Fruit fly (Drosophila melanogaster) whole organism, embryonic: ENCODE data around the gene CG14854.

Experiments used
- ATbp ChIP-seq: fragments of 200-800 bp; sonication (Bioruptor generic); optimal IDR thresholded peaks from 2 replicates; lab custom pipeline; 2017; ENCODE audit warnings: missing biosample characterization, mild to moderate bottlenecking, missing genetic modification characterization, missing genetic modification reagents
- Bgb ChIP-seq: fragments of 200-800 bp; sonication (Bioruptor generic); IDR thresholded peaks from 2 replicates; pipeline ENCODE4 v1.3.6; 2022; ENCODE audit warnings: missing biosample characterization, missing genetic modification characterization; ENCODE audit not compliant: partially characterized antibody
- CG10462 ChIP-seq: fragments of 200-800 bp; sonication (Bioruptor generic); optimal IDR thresholded peaks from 2 replicates; lab custom pipeline; 2016; ENCODE audit warnings: missing biosample characterization, missing genetic modification characterization
- CG10654 ChIP-seq: fragments of 200-800 bp; sonication (Bioruptor generic); optimal IDR thresholded peaks from 2 replicates; lab custom pipeline; 2016; ENCODE audit warnings: missing biosample characterization, missing genetic modification characterization
- CG12391 ChIP-seq: fragments of 200-800 bp; sonication (Bioruptor generic); optimal IDR thresholded peaks from 3 replicates; lab custom pipeline; 2018; ENCODE audit warnings: missing biosample characterization, mild to moderate bottlenecking, missing genetic modification characterization, moderate library complexity
- CG13424 ChIP-seq: fragments of 200-800 bp; sonication (Bioruptor generic); optimal IDR thresholded peaks from 2 replicates; lab custom pipeline; 2019; ENCODE audit warnings: missing biosample characterization, mild to moderate bottlenecking, missing genetic modification characterization, moderate library complexity
- CG15514 ChIP-seq: fragments of 200-800 bp; sonication (Bioruptor generic); optimal IDR thresholded peaks from 3 replicates; lab custom pipeline; 2017; ENCODE audit warnings: missing biosample characterization, missing genetic modification characterization, mild to moderate bottlenecking, moderate library complexity, missing genetic modification reagents
- CG1792 ChIP-seq: fragments of 200-800 bp; sonication (Bioruptor generic); optimal IDR thresholded peaks from 2 replicates; lab custom pipeline; 2016; ENCODE audit warnings: missing biosample characterization, missing genetic modification characterization
- CG18476 ChIP-seq: fragments of 200-800 bp; sonication (Bioruptor generic); optimal IDR thresholded peaks from 2 replicates; lab custom pipeline; 2016; ENCODE audit warnings: missing biosample characterization, mild to moderate bottlenecking, missing genetic modification characterization
- CG18764 ChIP-seq: fragments of 200-800 bp; sonication (Bioruptor generic); optimal IDR thresholded peaks from 3 replicates; lab custom pipeline; 2016; ENCODE audit warnings: missing biosample characterization, missing genetic modification characterization
- CG2120 ChIP-seq: fragments of 200-800 bp; sonication (Bioruptor generic); optimal IDR thresholded peaks from 3 replicates; lab custom pipeline; 2016; ENCODE audit warnings: missing biosample characterization, missing genetic modification characterization
- CG2202 ChIP-seq: fragments of 200-800 bp; sonication (Bioruptor generic); optimal IDR thresholded peaks from 2 replicates; lab custom pipeline; 2018; ENCODE audit warnings: missing biosample characterization, mild to moderate bottlenecking, missing genetic modification characterization
- CG2678 ChIP-seq: fragments of 200-800 bp; sonication (Bioruptor generic); optimal IDR thresholded peaks from 3 replicates; lab custom pipeline; 2019; ENCODE audit warnings: missing biosample characterization, mild to moderate bottlenecking, missing genetic modification characterization, moderate library complexity
- CG3407 ChIP-seq: fragments of 200-800 bp; sonication (Bioruptor generic); optimal IDR thresholded peaks from 2 replicates; lab custom pipeline; 2018; ENCODE audit warnings: missing biosample characterization, mild to moderate bottlenecking, missing genetic modification characterization
- CG34422 ChIP-seq: fragments of 200-800 bp; sonication (Bioruptor generic); IDR thresholded peaks from 3 replicates; pipeline ENCODE4 v1.3.6; 2022; ENCODE audit warnings: missing biosample characterization, missing genetic modification characterization
- CG3838 ChIP-seq: fragments of 200-800 bp; sonication (Bioruptor generic); optimal IDR thresholded peaks from 3 replicates; lab custom pipeline; 2016; ENCODE audit warnings: missing biosample characterization, missing genetic modification characterization
- CG6254 ChIP-seq: fragments of 200-800 bp; sonication (Bioruptor generic); optimal IDR thresholded peaks from 3 replicates; lab custom pipeline; 2017; ENCODE audit warnings: mild to moderate bottlenecking, missing biosample characterization, missing genetic modification reagents, missing genetic modification characterization
- CG6654 ChIP-seq: fragments of 200-800 bp; sonication (Bioruptor generic); optimal IDR thresholded peaks from 2 replicates; lab custom pipeline; 2017; ENCODE audit warnings: missing biosample characterization, mild to moderate bottlenecking, missing genetic modification characterization
- CG6683 ChIP-seq: fragments of 200-800 bp; sonication (Bioruptor generic); optimal IDR thresholded peaks from 2 replicates; lab custom pipeline; 2017; ENCODE audit warnings: missing biosample characterization, mild to moderate bottlenecking, missing genetic modification characterization, missing genetic modification reagents
- CG7786 ChIP-seq: fragments of 200-800 bp; sonication (Bioruptor generic); optimal IDR thresholded peaks from 2 replicates; lab custom pipeline; 2016; ENCODE audit warnings: missing biosample characterization, missing genetic modification characterization
- CG8388 ChIP-seq: fragments of 200-800 bp; sonication (Bioruptor generic); optimal IDR thresholded peaks from 2 replicates; lab custom pipeline; 2019; ENCODE audit warnings: missing biosample characterization, mild to moderate bottlenecking, missing genetic modification characterization, moderate library complexity
- CG8924 ChIP-seq: fragments of 200-800 bp; optimal IDR thresholded peaks from 3 replicates; lab custom pipeline; 2019; ENCODE audit warnings: missing biosample characterization, mild to moderate bottlenecking, missing genetic modification characterization, moderate library complexity
- CTCF ChIP-seq: fragments of 200-800 bp; sonication (Bioruptor generic); optimal IDR thresholded peaks from 2 replicates; lab custom pipeline; 2017; ENCODE audit warnings: missing biosample characterization, mild to moderate bottlenecking, missing genetic modification characterization, moderate library complexity
- CkIIα-i1 ChIP-seq: fragments of 200-800 bp; sonication (Bioruptor generic); IDR thresholded peaks from 2 replicates; pipeline ENCODE4 v1.3.6; 2022; ENCODE audit warnings: missing biosample characterization, missing genetic modification characterization
- Dfd ChIP-seq, 2 experiments: fragments of >200 bp; optimal IDR thresholded peaks; 2 replicates each; lab custom pipeline; 2017; ENCODE audit warnings: missing biosample characterization in 2 of 2, missing genetic modification characterization in 2 of 2
- Fer1 ChIP-seq: fragments of 200-800 bp; sonication (Bioruptor generic); optimal IDR thresholded peaks from 2 replicates; lab custom pipeline; 2017; ENCODE audit warnings: missing biosample characterization, mild to moderate bottlenecking, missing genetic modification characterization
- HLH3B ChIP-seq: fragments of 200-800 bp; sonication (Bioruptor generic); IDR thresholded peaks from 2 replicates; pipeline ENCODE4 v1.3.6; 2022; ENCODE audit warnings: missing biosample characterization, missing genetic modification characterization
- Hsf ChIP-seq: fragments of 200-800 bp; sonication (Bioruptor generic); optimal IDR thresholded peaks from 3 replicates; lab custom pipeline; 2016; ENCODE audit warnings: missing biosample characterization, missing genetic modification characterization
- Lhr ChIP-seq: fragments of 200-800 bp; sonication (Bioruptor generic); optimal IDR thresholded peaks from 3 replicates; lab custom pipeline; 2017; ENCODE audit warnings: mild to moderate bottlenecking, missing biosample characterization, missing genetic modification reagents, missing genetic modification characterization
- Lim3 ChIP-seq: fragments of 200-800 bp; sonication (Bioruptor generic); IDR thresholded peaks from 2 replicates; pipeline ENCODE4 v1.3.6; 2022; ENCODE audit warnings: missing biosample characterization, missing genetic modification characterization
- Max ChIP-seq: fragments of 200-800 bp; sonication (Bioruptor generic); optimal IDR thresholded peaks from 2 replicates; lab custom pipeline; 2016; ENCODE audit warnings: missing biosample characterization, mild to moderate bottlenecking, missing genetic modification characterization
- Side ChIP-seq: fragments of 200-800 bp; sonication (Bioruptor generic); optimal IDR thresholded peaks from 2 replicates; lab custom pipeline; 2016; ENCODE audit warnings: missing biosample characterization, missing genetic modification characterization
- Six4 ChIP-seq: fragments of 200-800 bp; sonication (Bioruptor generic); optimal IDR thresholded peaks from 2 replicates; lab custom pipeline; 2016; ENCODE audit warnings: missing biosample characterization, missing genetic modification characterization
- Stat92E ChIP-seq, 3 experiments: fragments of >200 bp in 2 of 3; fragments of 200-800 bp in 1 of 3; sonication (Bioruptor generic) in 1 of 3; optimal IDR thresholded peaks; 2 replicates each; lab custom pipeline; 2017 to 2019; ENCODE audit warnings: missing biosample characterization in 3 of 3, missing genetic modification characterization in 3 of 3, mild to moderate bottlenecking in 1 of 3, moderate library complexity in 1 of 3
- ato ChIP-seq: fragments of 200-800 bp; sonication (Bioruptor generic); IDR thresholded peaks from 2 replicates; pipeline ENCODE4 v1.3.6; 2022; ENCODE audit warnings: missing biosample characterization, missing genetic modification characterization; ENCODE audit not compliant: partially characterized antibody
- bsh ChIP-seq, 2 experiments: fragments of 200-800 bp; sonication (Bioruptor generic); optimal IDR thresholded peaks; 2 replicates each; lab custom pipeline; 2017 to 2018; ENCODE audit warnings: mild to moderate bottlenecking in 2 of 2, missing biosample characterization in 2 of 2, missing genetic modification characterization in 2 of 2, moderate library complexity in 1 of 2
- dati ChIP-seq: fragments of 200-800 bp; sonication (Bioruptor generic); IDR thresholded peaks from 2 replicates; pipeline ENCODE4 v1.3.6; 2022; ENCODE audit warnings: missing biosample characterization, missing genetic modification characterization
- dm ChIP-seq: fragments of 200-800 bp; sonication (Bioruptor generic); optimal IDR thresholded peaks from 3 replicates; lab custom pipeline; 2016; ENCODE audit warnings: missing biosample characterization, missing genetic modification characterization
- ftz-f1 ChIP-seq: fragments of 200-800 bp; sonication (Bioruptor generic); optimal IDR thresholded peaks from 2 replicates; lab custom pipeline; 2016; ENCODE audit warnings: missing biosample characterization, missing genetic modification characterization
- grn ChIP-seq: fragments of 200-800 bp; sonication (Bioruptor generic); optimal IDR thresholded peaks from 3 replicates; lab custom pipeline; 2017; ENCODE audit warnings: missing biosample characterization, missing genetic modification characterization
- h ChIP-seq: fragments of >200 bp; optimal IDR thresholded peaks from 2 replicates; lab custom pipeline; 2017
- lmd ChIP-seq: fragments of 200-800 bp; sonication (Bioruptor generic); IDR thresholded peaks from 2 replicates; pipeline ENCODE4 v1.3.6; 2022; ENCODE audit warnings: missing biosample characterization, missing genetic modification characterization
- pzg ChIP-seq: fragments of 200-800 bp; sonication (Bioruptor generic); optimal IDR thresholded peaks from 3 replicates; lab custom pipeline; 2018; ENCODE audit warnings: missing biosample characterization, mild to moderate bottlenecking, missing genetic modification characterization, moderate library complexity
- sens-2 ChIP-seq: fragments of 200-800 bp; sonication (Bioruptor generic); IDR thresholded peaks from 2 replicates; pipeline ENCODE4 v1.3.6; 2022; ENCODE audit warnings: missing biosample characterization, missing genetic modification characterization
- slou ChIP-seq: fragments of 200-800 bp; sonication (Bioruptor generic); optimal IDR thresholded peaks from 3 replicates; lab custom pipeline; 2016; ENCODE audit warnings: missing biosample characterization, missing genetic modification characterization
- twi ChIP-seq: fragments of 200-800 bp; optimal IDR thresholded peaks from 2 replicates; lab custom pipeline; 2019; ENCODE audit warnings: missing biosample characterization, mild to moderate bottlenecking, missing genetic modification characterization, moderate library complexity
- vnd ChIP-seq: fragments of 200-800 bp; sonication (Bioruptor generic); IDR thresholded peaks from 3 replicates; pipeline ENCODE4 v1.3.6; 2022; ENCODE audit warnings: missing biosample characterization, missing genetic modification characterization; ENCODE audit not compliant: partially characterized antibody
- wdn ChIP-seq: fragments of 200-800 bp; sonication (Bioruptor generic); IDR thresholded peaks from 2 replicates; pipeline ENCODE4 v1.3.6; 2022; ENCODE audit warnings: missing biosample characterization, missing genetic modification characterization
- zf30C ChIP-seq: fragments of 200-800 bp; sonication (Bioruptor generic); optimal IDR thresholded peaks from 3 replicates; lab custom pipeline; 2018; ENCODE audit warnings: missing biosample characterization, mild to moderate bottlenecking, missing genetic modification characterization

The CG14854 gene

dm6 chr3R:14511123-14511908, 48.5 kb downstream of the CG14854 start, which contains the start of the genes HtrA2 and mRpL11 (continued):
- TF ChIP-seq CG18476 (GFP tag; lab: Kevin White, UChicago): peak; percentile 19
- TF ChIP-seq slou (GFP tag; lab: Kevin White, UChicago): peak; percentile 57
- TF ChIP-seq CG12391 (tag; lab: Kevin White, UChicago): peak; percentile 77
- TF ChIP-seq CG10654 (GFP tag; lab: Kevin White, UChicago): peak; percentile 26
- TF ChIP-seq ato (GFP tag; lab: Robert Waterston, UW): 0 out of 2 replicates have a peak, but pooled peaks have one; percentile 12
- TF ChIP-seq CG6654: no peak
- TF ChIP-seq Fer1 (GFP tag; lab: Kevin White, UChicago): no peak
- no peak for TF ChIP-seq Lim3 (GFP tag; lab: Robert Waterston, UW)
- TF ChIP-seq h (lab: Kevin White, UChicago): no peak
- peak; percentile 23; the same call in 1 of the 2 replicates for TF ChIP-seq HLH3B (GFP tag; lab: Robert Waterston, UW)
- TF ChIP-seq grn (GFP tag; lab: Kevin White, UChicago): peak; percentile 18
- peak; percentile 63 for TF ChIP-seq dm
- TF ChIP-seq pzg (GFP tag; lab: Kevin White, UChicago): peak; percentile 89
- peak; percentile 37 for TF ChIP-seq CG8388 (GFP tag; lab: Kevin White, UChicago)
- TF ChIP-seq ftz-f1 (GFP tag; lab: Kevin White, UChicago): peak; percentile 67
- TF ChIP-seq vnd (GFP tag; lab: Robert Waterston, UW): 0 out of 3 replicates have a peak, but pooled peaks have one; percentile 35
- TF ChIP-seq CTCF (GFP tag; lab: Kevin White, UChicago): no peak
- TF ChIP-seq CG6254: no peak
- 0 out of 3 replicates have a peak, but pooled peaks have one; percentile 21 for TF ChIP-seq CG34422 (GFP tag; lab: Robert Waterston, UW)
- TF ChIP-seq sens-2 (GFP tag; lab: Robert Waterston, UW): no peak
- peak in 1 of 2 experiments; percentile 39 for TF ChIP-seq bsh (GFP tag; optimal IDR thresholded peaks at IDR 0.05; lab: Kevin White, UChicago)
- peak; percentile 35 for TF ChIP-seq CG10462 (GFP tag; lab: Kevin White, UChicago)
- TF ChIP-seq CG15514: peak; percentile 67
- TF ChIP-seq ATbp (GFP tag; lab: Kevin White, UChicago): no peak
- peak; percentile 76 for TF ChIP-seq CG13424 (tag; lab: Kevin White, UChicago)
- TF ChIP-seq dati (GFP tag; lab: Robert Waterston, UW): no peak
- peak; percentile 11 for TF ChIP-seq Lhr (GFP tag; lab: Kevin White, UChicago)
- no peak for TF ChIP-seq CG6683 (GFP tag; lab: Kevin White, UChicago)
- TF ChIP-seq Stat92E (GFP tag; optimal IDR thresholded peaks at IDR 0.05; lab: Kevin White, UChicago): no peak
- TF ChIP-seq CG3407 (GFP tag; lab: Kevin White, UChicago): peak; percentile 25
- TF ChIP-seq CG8924 (tag; lab: Kevin White, UChicago): peak; percentile 62
- TF ChIP-seq CG7786: peak; percentile 66
- peak; percentile 85 for TF ChIP-seq CG2120
- peak; percentile 58 for TF ChIP-seq Bgb (GFP tag; lab: Robert Waterston, UW)
- TF ChIP-seq CG18764 (GFP tag; lab: Kevin White, UChicago): no peak
- peak; percentile 72 for TF ChIP-seq Max (GFP tag; lab: Kevin White, UChicago)
- peak; percentile 73 for TF ChIP-seq Hsf
- peak; percentile 1 for TF ChIP-seq CG2202
- TF ChIP-seq CG2678 (tag; lab: Kevin White, UChicago): no peak
- TF ChIP-seq zf30C: no peak
- TF ChIP-seq Six4: no peak
- no peak for TF ChIP-seq Dfd (GFP tag; optimal IDR thresholded peaks at IDR 0.05; lab: Kevin White, UChicago)
- peak; percentile 34 for TF ChIP-seq CG1792 (GFP tag; lab: Kevin White, UChicago)
- no peak for TF ChIP-seq CkIIα-i1 (GFP tag; lab: Robert Waterston, UW)
- TF ChIP-seq twi (tag; lab: Kevin White, UChicago): peak; percentile 73
- TF ChIP-seq lmd: peak; percentile 55; the same call in 1 of the 2 replicates
- no peak for TF ChIP-seq CG3838 (GFP tag; lab: Kevin White, UChicago)
- no peak for TF ChIP-seq wdn (GFP tag; lab: Robert Waterston, UW)
- TF ChIP-seq Side (GFP tag; lab: Kevin White, UChicago): no peak
